Worm (Caenorhabditis elegans) whole organism, mixed stage, embryonic: ENCODE results near the gene coq-8.

ENCODE experiments used
- blmp-1 ChIP-seq: fragments of 150-350 bp; optimal IDR thresholded peaks from 2 replicates; lab custom pipeline; 2014; ENCODE audit warnings: missing biosample characterization, missing genetic modification characterization
- ceh-43 ChIP-seq: fragments of 200-800 bp; sonication (Bioruptor generic); optimal IDR thresholded peaks from 2 replicates; lab custom pipeline; 2018; ENCODE audit warnings: mild to moderate bottlenecking, missing genetic modification characterization, moderate library complexity, missing compliant biosample characterization
- cnd-1 ChIP-seq: fragments of 200-800 bp; sonication (Bioruptor generic); optimal IDR thresholded peaks from 2 replicates; lab custom pipeline; 2018; ENCODE audit warnings: mild to moderate bottlenecking, missing genetic modification characterization, missing compliant biosample characterization
- flh-1 ChIP-seq: fragments of 200-800 bp; sonication (Bioruptor generic); optimal IDR thresholded peaks from 2 replicates; lab custom pipeline; 2018; ENCODE audit warnings: mild to moderate bottlenecking, missing genetic modification characterization, moderate library complexity, missing compliant biosample characterization
- mep-1 ChIP-seq: fragments of 150-350 bp; optimal IDR thresholded peaks from 2 replicates; lab custom pipeline; 2017; ENCODE audit warnings: missing biosample characterization, missing genetic modification reagents, missing genetic modification characterization, inconsistent platforms
- nhr-2 ChIP-seq: fragments of 150-350 bp; optimal IDR thresholded peaks from 2 replicates; lab custom pipeline; 2014; ENCODE audit warnings: missing biosample characterization, missing genetic modification characterization
- nhr-237 ChIP-seq: fragments of 150-350 bp; optimal IDR thresholded peaks from 2 replicates; lab custom pipeline; 2014; ENCODE audit warnings: missing biosample characterization, missing genetic modification characterization
- nhr-76 ChIP-seq: sonication (generic microtip); optimal IDR thresholded peaks from 2 replicates; lab custom pipeline; 2017; ENCODE audit warnings: missing biosample characterization, missing genetic modification characterization

DNA sequence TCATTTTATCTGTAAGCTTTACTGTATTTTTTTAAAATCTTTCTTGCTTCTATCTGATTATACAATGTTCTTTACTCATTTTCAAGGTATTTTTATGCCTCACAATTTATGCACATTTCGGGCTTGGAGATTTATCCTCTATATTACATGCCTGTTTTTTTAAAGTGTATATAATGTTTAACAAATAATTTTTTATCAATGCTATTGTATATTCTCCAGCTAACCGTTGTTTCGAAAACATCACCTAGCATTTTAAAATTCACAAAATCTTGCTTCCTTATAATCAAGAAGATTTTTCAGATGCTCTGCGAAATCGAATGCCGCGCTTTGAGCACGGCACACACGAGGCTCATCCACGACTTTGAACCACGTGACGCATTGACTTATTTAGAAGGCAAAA lies 11.2 kb upstream of the coq-8 start, which contains the start of gene ced-4:
- TF ChIP-seq ceh-43 (GFP tag; lab: Kevin White, UChicago) = no peak
- TF ChIP-seq nhr-2 (tag; lab: Kevin White, UChicago) = no peak
- no peak for TF ChIP-seq mep-1 (tag; lab: Kevin White, UChicago)
- TF ChIP-seq nhr-237 (tag; lab: Kevin White, UChicago) = no peak
- no peak for TF ChIP-seq flh-1 (GFP tag; lab: Kevin White, UChicago)
- no peak for TF ChIP-seq blmp-1 (tag; lab: Kevin White, UChicago)
- no peak for TF ChIP-seq nhr-76 (tag; lab: Kevin White, UChicago)
- TF ChIP-seq cnd-1 (tag; lab: Kevin White, UChicago) = no peak
